Fruit fly (Drosophila melanogaster): Measurements from ENCODE around the gene Lk.

The Lk gene

DNA sequence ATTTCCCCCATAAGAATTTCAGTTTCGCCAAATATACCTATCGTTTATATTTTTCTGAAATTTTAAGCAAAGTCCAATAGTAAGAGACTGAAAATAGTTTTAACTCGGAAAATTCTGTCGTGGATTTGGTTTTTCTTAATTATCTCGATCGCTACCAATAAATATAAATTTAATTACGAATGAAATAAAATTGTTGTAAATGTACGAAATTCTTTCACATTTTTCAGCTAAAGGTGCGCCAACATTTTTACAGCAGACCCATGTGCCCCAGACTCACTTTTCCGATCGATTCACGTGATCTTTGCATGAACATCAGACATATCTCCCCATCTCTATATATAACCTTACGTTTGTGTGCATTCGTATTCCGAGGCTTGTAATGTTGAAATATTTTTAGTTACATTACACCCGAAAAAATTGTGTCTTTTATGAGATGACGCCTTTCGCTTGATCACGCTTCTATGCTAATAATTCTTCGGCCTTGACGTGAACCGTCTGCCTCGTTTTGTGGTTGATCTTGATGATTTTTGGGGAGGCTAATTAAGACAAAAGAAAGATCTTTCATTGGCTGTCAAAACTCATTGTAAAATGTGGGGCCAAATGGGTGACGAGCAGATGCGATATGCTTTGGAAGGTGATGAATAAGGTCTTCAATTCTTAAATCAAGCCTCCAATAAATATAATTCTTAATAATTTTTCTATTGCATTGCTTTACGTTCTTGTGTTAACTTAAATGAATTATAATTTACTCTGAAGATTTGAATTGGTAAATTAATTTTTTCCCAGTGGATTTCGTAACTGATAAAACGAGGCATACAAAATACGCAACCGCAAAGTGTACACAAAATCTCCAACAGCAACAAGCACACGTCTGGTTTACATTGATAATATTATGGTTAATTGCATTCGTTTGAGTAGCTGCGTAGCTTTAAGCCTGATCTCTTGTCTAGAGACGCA lies 15.3 kb downstream of the Lk start (continued):
- peak; percentile 41 for TF ChIP-seq unpg (GFP tag; optimal IDR thresholded peaks at IDR 0.05)
- no peak for TF ChIP-seq CG9215 (GFP tag; IDR thresholded peaks at IDR 0.05)
- TF ChIP-seq CG31388 (GFP tag; optimal IDR thresholded peaks at IDR 0.05) = no peak
- no peak for TF ChIP-seq chm (GFP tag; IDR thresholded peaks at IDR 0.05)
- no peak for TF ChIP-seq CG4730 (GFP tag; IDR thresholded peaks at IDR 0.05)
- TF ChIP-seq hbn (GFP tag; IDR thresholded peaks at IDR 0.05; ENCODE audit: partially characterized antibody) = no peak
- no peak for TF ChIP-seq CG3065 (GFP tag; optimal IDR thresholded peaks at IDR 0.05)
- TF ChIP-seq inv (GFP tag; IDR thresholded peaks at IDR 0.05; ENCODE audit: partially characterized antibody) = no peak
- TF ChIP-seq zfh2 (GFP tag; optimal IDR thresholded peaks at IDR 0.05) = no peak
- peak; percentile 19 for TF ChIP-seq gcm (GFP tag; optimal IDR thresholded peaks at IDR 0.05)
- TF ChIP-seq CG2199 (GFP tag; IDR thresholded peaks at IDR 0.05) = peak; percentile 64; the same call in 1 of the 3 replicates
- TF ChIP-seq CG7745 (tag; optimal IDR thresholded peaks at IDR 0.05) = no peak
- TF ChIP-seq GATAe (GFP tag; conservative IDR thresholded peaks at IDR 0.05) = no peak
- no peak for TF ChIP-seq Dp (GFP tag; optimal IDR thresholded peaks at IDR 0.05)
- TF ChIP-seq Dll (GFP tag; IDR thresholded peaks at IDR 0.05; ENCODE audit: partially characterized antibody) = no peak
- no peak for TF ChIP-seq bigmax (GFP tag; optimal IDR thresholded peaks at IDR 0.05)
- TF ChIP-seq NfI (GFP tag; optimal IDR thresholded peaks at IDR 0.05) = peak; percentile 24
- peak; percentile 87 for TF ChIP-seq CG9437 (GFP tag; optimal IDR thresholded peaks at IDR 0.05)
- TF ChIP-seq dpn (GFP tag; optimal IDR thresholded peaks at IDR 0.05) = peak; percentile 46 to 58
- peak; percentile 49 for TF ChIP-seq Ssrp (tag; optimal IDR thresholded peaks at IDR 0.05)
- TF ChIP-seq Neu2 (GFP tag; optimal IDR thresholded peaks at IDR 0.05; ENCODE audit: borderline replicate concordance) = no peak
- TF ChIP-seq Hey (tag; optimal IDR thresholded peaks at IDR 0.05) = no peak
- TF ChIP-seq chinmo (GFP tag; IDR thresholded peaks at IDR 0.05; ENCODE audit: partially characterized antibody) = 0 out of 4 replicates have a peak, but pooled peaks have one; percentile 57
- peak; percentile 9 for TF ChIP-seq gsb-n (tag; optimal IDR thresholded peaks at IDR 0.05)
- no peak for TF ChIP-seq CG7928 (GFP tag; optimal IDR thresholded peaks at IDR 0.05)
- no peak for TF ChIP-seq CG17802 (tag; optimal IDR thresholded peaks at IDR 0.05)
- TF ChIP-seq CG6254 (GFP tag; optimal IDR thresholded peaks at IDR 0.05) = peak; percentile 26
- no peak for TF ChIP-seq trh (GFP tag; optimal IDR thresholded peaks at IDR 0.05)
- no peak for TF ChIP-seq schlank (tag; optimal IDR thresholded peaks at IDR 0.05)
- TF ChIP-seq CG17385 (GFP tag; optimal IDR thresholded peaks at IDR 0.05) = peak; percentile 48
- no peak for TF ChIP-seq Stat92E (GFP tag; optimal IDR thresholded peaks at IDR 0.05)
- peak; percentile 33 for TF ChIP-seq CG4328 (GFP tag; optimal IDR thresholded peaks at IDR 0.05)
- TF ChIP-seq CG31365 (tag; optimal IDR thresholded peaks at IDR 0.05) = no peak
- peak; percentile 84; the same call in 2 of the 3 replicates for TF ChIP-seq CG17361 (GFP tag; IDR thresholded peaks at IDR 0.05)
- peak; percentile 36 for TF ChIP-seq CG13296 (GFP tag; optimal IDR thresholded peaks at IDR 0.05)
- no peak for TF ChIP-seq Hand (GFP tag; optimal IDR thresholded peaks at IDR 0.05)
- TF ChIP-seq wdn (GFP tag; IDR thresholded peaks at IDR 0.05) = no peak
- peak; percentile 14 for TF ChIP-seq CG2120 (GFP tag; optimal IDR thresholded peaks at IDR 0.05)
- no peak for TF ChIP-seq Mes4 (GFP tag; optimal IDR thresholded peaks at IDR 0.05)
- TF ChIP-seq CG33557 (GFP tag; optimal IDR thresholded peaks at IDR 0.05) = no peak
- no peak for TF ChIP-seq Sin3A (optimal IDR thresholded peaks at IDR 0.05)
- no peak for TF ChIP-seq CG31224 (GFP tag; IDR thresholded peaks at IDR 0.05)
- peak in 1 of 2 experiments; percentile 45 for TF ChIP-seq bsh (GFP tag; optimal IDR thresholded peaks at IDR 0.05)
- peak; percentile 6 for TF ChIP-seq CG1603 (tag; optimal IDR thresholded peaks at IDR 0.05)
- no peak for TF ChIP-seq vfl (GFP tag; optimal IDR thresholded peaks at IDR 0.05)
- no peak for TF ChIP-seq Atf6 (GFP tag; IDR thresholded peaks at IDR 0.05)
- TF ChIP-seq CG16863 (GFP tag; optimal IDR thresholded peaks at IDR 0.05) = no peak
- no peak for TF ChIP-seq CG30020 (tag; optimal IDR thresholded peaks at IDR 0.05)
